Fruit fly (Drosophila melanogaster): ENCODE results near the gene CG43867.

dm6 chrX:824961-825360, 102.8 kb downstream of the CG43867 start:
- TF ChIP-seq CG8159 (tag; optimal IDR thresholded peaks at IDR 0.05) (no peak), CG8301 (tag; optimal IDR thresholded peaks at IDR 0.05) (no peak), Pif1A (GFP tag; optimal IDR thresholded peaks at IDR 0.05) (no peak)
